Worm (Caenorhabditis elegans) whole organism, L2 larva: ENCODE results near the gene nspe-4.

ENCODE experiments used
- ama-1 ChIP-seq: fragments of 150-350 bp; optimal IDR thresholded peaks from 2 replicates; lab custom pipeline; 2018; ENCODE audit warnings: inconsistent platforms
- dmd-4 ChIP-seq: sonication (generic microtip); optimal IDR thresholded peaks from 2 replicates; lab custom pipeline; 2017; ENCODE audit warnings: missing biosample characterization, missing genetic modification characterization
- egl-27 ChIP-seq: sonication (generic microtip); optimal IDR thresholded peaks from 3 replicates; lab custom pipeline; 2017; ENCODE audit warnings: missing biosample characterization, missing genetic modification reagents, missing genetic modification characterization
- lin-11 ChIP-seq: fragments of 150-350 bp; sonication (generic microtip); optimal IDR thresholded peaks from 2 replicates; lab custom pipeline; 2014; ENCODE audit warnings: missing biosample characterization, missing genetic modification characterization, inconsistent platforms, mixed read lengths
- nhr-21 ChIP-seq: fragments of 150-350 bp; optimal IDR thresholded peaks from 2 replicates; lab custom pipeline; 2014; ENCODE audit warnings: missing biosample characterization, missing genetic modification characterization
- nhr-237 ChIP-seq: fragments of 150-350 bp; optimal IDR thresholded peaks from 2 replicates; lab custom pipeline; 2014; ENCODE audit warnings: missing biosample characterization, missing genetic modification characterization
- ztf-4 ChIP-seq: fragments of 150-350 bp; optimal IDR thresholded peaks from 2 replicates; lab custom pipeline; 2014; ENCODE audit warnings: missing biosample characterization, missing genetic modification characterization

- TF ChIP-seq ama-1 = no peak
- no peak for TF ChIP-seq nhr-237
- TF ChIP-seq ztf-4 (tag; lab: Kevin White, UChicago) = no peak
- no peak for TF ChIP-seq dmd-4 (tag; lab: Kevin White, UChicago)
- TF ChIP-seq nhr-21 (tag; lab: Kevin White, UChicago) = peak; percentile 2
- no peak for TF ChIP-seq lin-11 (tag; lab: Kevin White, UChicago)
- no peak for TF ChIP-seq egl-27 (tag; lab: Kevin White, UChicago)
These were observed 10.5 kb downstream of the nspe-4 start for ce11 chrII:12622843-12623242.
